Worm (Caenorhabditis elegans) whole organism, early embryonic: ENCODE measurements around the gene pag-3.

Experiments
- B0310.2 ChIP-seq: sonication (generic microtip); optimal IDR thresholded peaks from 2 replicates; lab custom pipeline; 2016; ENCODE audit warnings: mild to moderate bottlenecking, missing genetic modification characterization, missing compliant biosample characterization
- F13C5.2 ChIP-seq: sonication (generic microtip); optimal IDR thresholded peaks from 2 replicates; lab custom pipeline; 2017; ENCODE audit warnings: mild to moderate bottlenecking, missing genetic modification characterization, inconsistent platforms, missing compliant biosample characterization
- aly-1 ChIP-seq: sonication (generic microtip); optimal IDR thresholded peaks from 2 replicates; lab custom pipeline; 2016; ENCODE audit warnings: missing genetic modification characterization, missing compliant biosample characterization
- ama-1 ChIP-seq: fragments of 150-350 bp; optimal IDR thresholded peaks from 2 replicates; lab custom pipeline; 2014
- ceh-13 ChIP-seq: fragments of 200-800 bp; sonication (Bioruptor generic); optimal IDR thresholded peaks from 2 replicates; lab custom pipeline; 2018; ENCODE audit warnings: mild to moderate bottlenecking, missing genetic modification characterization, missing compliant biosample characterization
- ceh-36 ChIP-seq: sonication (generic microtip); optimal IDR thresholded peaks from 2 replicates; lab custom pipeline; 2016; ENCODE audit warnings: missing genetic modification characterization, inconsistent platforms, missing compliant biosample characterization
- ets-7 ChIP-seq: sonication (generic microtip); optimal IDR thresholded peaks from 2 replicates; lab custom pipeline; 2016; ENCODE audit warnings: missing genotype, missing genetic modification characterization, missing compliant biosample characterization
- flt-1 ChIP-seq: fragments of 200-800 bp; sonication (Bioruptor generic); IDR thresholded peaks from 2 replicates; pipeline ENCODE4 v1.3.6; 2022; ENCODE audit warnings: missing genetic modification characterization, missing compliant biosample characterization
- hmbx-1 ChIP-seq: sonication (generic microtip); optimal IDR thresholded peaks from 2 replicates; lab custom pipeline; 2016; ENCODE audit warnings: mild to moderate bottlenecking, missing genetic modification characterization, missing compliant biosample characterization
- hmg-4 ChIP-seq: fragments of 200-800 bp; sonication (Bioruptor generic); optimal IDR thresholded peaks from 2 replicates; lab custom pipeline; 2018; ENCODE audit warnings: mild to moderate bottlenecking, missing genetic modification characterization, missing compliant biosample characterization
- hnd-1 ChIP-seq: sonication (generic microtip); optimal IDR thresholded peaks from 2 replicates; lab custom pipeline; 2016; ENCODE audit warnings: missing genetic modification characterization, missing compliant biosample characterization
- pes-1 ChIP-seq: fragments of 200-800 bp; sonication (Bioruptor generic); IDR thresholded peaks from 2 replicates; pipeline ENCODE4 v1.3.6; 2022; ENCODE audit warnings: missing genetic modification reagents, missing genetic modification characterization, missing compliant biosample characterization
- scrt-1 ChIP-seq: fragments of 200-800 bp; sonication (Bioruptor generic); IDR thresholded peaks from 2 replicates; pipeline ENCODE4 v1.3.6; 2022; ENCODE audit warnings: missing genetic modification characterization, missing compliant biosample characterization
- sea-1 ChIP-seq: fragments of 200-800 bp; sonication (Bioruptor generic); conservative IDR thresholded peaks from 2 replicates; pipeline ENCODE4 v1.3.6; 2022; ENCODE audit warnings: missing genetic modification characterization, missing compliant biosample characterization
- tbx-11 ChIP-seq: fragments of 200-800 bp; sonication (Bioruptor generic); IDR thresholded peaks from 2 replicates; pipeline ENCODE4 v1.3.6; 2022; ENCODE audit warnings: missing genetic modification characterization, missing compliant biosample characterization
- tbx-37 ChIP-seq: fragments of 200-800 bp; sonication (Bioruptor generic); conservative IDR thresholded peaks from 2 replicates; pipeline ENCODE4 v1.3.6; 2022; ENCODE audit warnings: missing genetic modification reagents, missing genetic modification characterization, missing compliant biosample characterization
- tra-4 ChIP-seq: sonication (generic microtip); optimal IDR thresholded peaks from 2 replicates; lab custom pipeline; 2017; ENCODE audit warnings: missing genetic modification characterization, missing compliant biosample characterization

pag-3 gene

DNA sequence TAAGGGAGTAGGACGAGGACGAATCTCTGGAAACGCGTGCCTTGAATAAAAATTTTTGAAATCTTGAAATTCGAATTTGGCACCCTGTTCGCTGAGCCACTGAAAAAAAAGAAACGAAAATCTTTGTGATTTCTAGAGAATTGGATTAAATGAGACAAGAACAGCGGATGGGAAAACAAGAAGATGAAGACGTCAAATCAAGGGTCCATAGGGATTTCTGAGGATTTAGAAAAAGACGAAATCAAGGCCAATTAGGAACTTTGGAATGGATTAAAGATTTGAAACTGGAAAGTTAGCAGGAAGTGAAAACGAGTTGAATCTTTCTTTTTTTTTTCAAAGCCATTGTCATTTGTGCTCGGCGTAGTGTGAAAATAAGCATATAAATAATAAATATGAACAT is at the start of gene pag-3:
TSS of gene pag-3 (minus strand) at position 101 of the 400 bp plus-strand sequence.
- TF ChIP-seq ets-7 (tag; lab: Kevin White, UChicago) (no peak), hmg-4 (GFP tag; lab: Kevin White, UChicago) (no peak)

DNA sequence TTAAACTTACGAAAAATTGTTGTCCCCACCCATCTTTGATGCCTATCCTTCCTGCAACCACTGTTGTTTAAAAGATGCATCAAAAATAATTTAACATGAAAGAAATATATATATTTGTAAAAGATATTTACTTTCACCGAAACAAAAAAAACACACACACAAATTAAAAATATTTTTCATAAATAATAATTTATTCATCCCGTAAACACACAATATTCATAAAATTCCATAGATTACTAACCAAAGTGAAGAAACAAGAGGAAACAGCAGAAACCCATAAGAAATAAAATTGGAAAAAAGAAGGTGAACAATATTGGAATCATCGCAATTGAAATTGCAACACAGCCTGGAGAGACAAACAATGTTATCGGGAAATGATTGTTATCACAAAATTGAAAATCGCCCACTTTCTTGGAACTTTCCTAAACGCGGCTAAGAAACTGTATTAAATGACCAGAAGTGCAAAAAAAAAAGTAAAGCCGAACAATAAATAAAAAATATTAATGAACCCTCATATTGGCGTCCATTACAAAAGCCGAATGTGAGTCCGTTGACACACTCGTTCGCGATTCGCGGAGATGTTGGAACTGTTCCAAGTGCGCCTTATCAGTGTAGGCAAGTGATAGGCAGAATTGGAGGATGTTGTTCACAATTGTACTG is 49.6 kb upstream of the pag-3 start, which contains the start of gene slc-25A18.1:
TSS of gene slc-25A18.1 (minus strand) at position 51 of the 660 bp plus-strand sequence.
- no peak for TF ChIP-seq ama-1 (lab: Kevin White, UChicago)
- TF ChIP-seq B0310.2, result no peak
- TF ChIP-seq tbx-37 (GFP tag; lab: Robert Waterston, UW), result no peak
- no peak for TF ChIP-seq flt-1 (GFP tag; lab: Robert Waterston, UW)
- no peak for TF ChIP-seq hmg-4 (GFP tag; lab: Kevin White, UChicago)
- TF ChIP-seq scrt-1 (GFP tag; lab: Robert Waterston, UW), result no peak
- no peak for TF ChIP-seq pes-1 (GFP tag; lab: Robert Waterston, UW)
- TF ChIP-seq ceh-36 (tag; lab: Kevin White, UChicago), result no peak
- no peak for TF ChIP-seq ceh-13 (GFP tag; lab: Kevin White, UChicago)
- TF ChIP-seq ets-7 (tag; lab: Kevin White, UChicago), result no peak
- no peak for TF ChIP-seq tra-4
- no peak for TF ChIP-seq sea-1 (GFP tag; lab: Robert Waterston, UW)
- TF ChIP-seq tbx-11 (GFP tag; lab: Robert Waterston, UW), result no peak
- TF ChIP-seq hmbx-1 (tag; lab: Kevin White, UChicago), result no peak
- TF ChIP-seq F13C5.2 (tag; lab: Kevin White, UChicago), result no peak
- no peak for TF ChIP-seq aly-1 (tag; lab: Kevin White, UChicago)
- no peak for TF ChIP-seq hnd-1 (tag; lab: Kevin White, UChicago)

DNA sequence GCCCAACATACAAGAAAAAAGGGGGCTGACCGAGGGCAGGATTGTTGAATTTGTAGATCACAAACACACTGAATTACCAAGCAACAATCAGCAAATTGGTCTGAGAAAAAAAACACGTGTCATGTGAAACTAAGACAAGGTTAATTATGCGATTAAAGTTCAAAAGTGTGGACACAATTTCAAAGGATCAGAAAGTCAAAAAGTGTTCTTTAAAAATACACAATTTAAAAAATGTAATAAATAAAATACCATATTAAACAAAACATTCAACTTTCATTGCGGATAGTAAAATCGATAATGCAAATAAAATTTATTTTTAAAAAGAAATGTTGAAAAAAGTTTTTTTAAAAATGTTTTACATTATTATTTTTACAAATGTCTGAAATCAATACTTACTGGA is 44.7 kb upstream of the pag-3 start, which contains the start of gene cutl-3:
TSS of gene cutl-3 (minus strand) at position 101 of the 400 bp plus-strand sequence.
- TF ChIP-seq tbx-37 (GFP tag; lab: Robert Waterston, UW) (no peak), ets-7 (tag; lab: Kevin White, UChicago) (no peak), hmbx-1 (tag; lab: Kevin White, UChicago) (no peak), ceh-36 (tag; lab: Kevin White, UChicago) (no peak), aly-1 (tag; lab: Kevin White, UChicago) (no peak), tbx-11 (GFP tag; lab: Robert Waterston, UW) (no peak)

DNA sequence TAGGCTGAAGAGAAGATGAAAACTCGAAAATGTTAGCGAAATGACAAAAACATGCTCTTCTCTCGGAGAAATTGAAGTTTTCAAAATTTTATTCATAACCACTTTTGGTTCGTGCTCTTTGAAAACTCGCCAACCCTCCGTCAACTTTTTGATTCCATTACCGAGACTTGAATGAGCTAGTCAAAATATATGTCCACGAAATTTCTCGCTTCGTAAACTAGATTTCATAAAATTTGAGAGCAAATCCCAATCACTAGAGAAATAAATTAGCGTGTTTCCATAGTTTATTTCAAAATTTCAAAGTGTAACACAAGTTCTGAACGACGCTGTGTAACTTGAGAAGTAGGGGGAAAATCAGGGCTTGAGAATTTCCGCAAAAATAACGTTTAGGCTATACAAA is 39.3 kb upstream of the pag-3 start:
- TF ChIP-seq scrt-1 (GFP tag; lab: Robert Waterston, UW) (no peak), sea-1 (GFP tag; lab: Robert Waterston, UW) (no peak), aly-1 (tag; lab: Kevin White, UChicago) (no peak)

DNA sequence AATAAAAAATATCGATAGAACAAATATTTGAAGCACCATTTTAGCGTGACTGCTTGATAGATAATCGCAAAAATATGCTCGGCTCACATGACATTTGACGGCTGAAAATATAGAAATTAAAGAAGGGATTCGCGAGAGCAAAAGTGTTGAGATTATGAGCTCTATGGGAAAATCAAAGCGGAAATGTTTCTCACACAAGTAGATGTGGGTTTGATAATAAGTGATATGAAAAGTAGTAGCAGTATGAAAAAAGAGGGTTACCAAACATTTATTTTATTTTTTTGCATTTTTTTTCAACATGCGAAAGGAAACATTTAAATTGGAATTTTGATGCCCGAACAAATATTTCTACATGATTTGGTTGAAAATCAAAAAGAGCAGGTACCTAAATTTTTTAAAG is 36.8 kb upstream of the pag-3 start, which contains the start of gene iglr-1:
TSS of gene iglr-1 (minus strand) at position 101 of the 400 bp plus-strand sequence.
- no peak for TF ChIP-seq ceh-13 (GFP tag; lab: Kevin White, UChicago)
- TF ChIP-seq flt-1 (GFP tag; lab: Robert Waterston, UW), result no peak
- no peak for TF ChIP-seq ceh-36 (tag; lab: Kevin White, UChicago)
- TF ChIP-seq aly-1 (tag; lab: Kevin White, UChicago), result no peak
- no peak for TF ChIP-seq tbx-11 (GFP tag; lab: Robert Waterston, UW)
- TF ChIP-seq hmg-4 (GFP tag; lab: Kevin White, UChicago), result no peak
- no peak for TF ChIP-seq ama-1 (lab: Kevin White, UChicago)
- TF ChIP-seq hmbx-1 (tag; lab: Kevin White, UChicago), result no peak

DNA sequence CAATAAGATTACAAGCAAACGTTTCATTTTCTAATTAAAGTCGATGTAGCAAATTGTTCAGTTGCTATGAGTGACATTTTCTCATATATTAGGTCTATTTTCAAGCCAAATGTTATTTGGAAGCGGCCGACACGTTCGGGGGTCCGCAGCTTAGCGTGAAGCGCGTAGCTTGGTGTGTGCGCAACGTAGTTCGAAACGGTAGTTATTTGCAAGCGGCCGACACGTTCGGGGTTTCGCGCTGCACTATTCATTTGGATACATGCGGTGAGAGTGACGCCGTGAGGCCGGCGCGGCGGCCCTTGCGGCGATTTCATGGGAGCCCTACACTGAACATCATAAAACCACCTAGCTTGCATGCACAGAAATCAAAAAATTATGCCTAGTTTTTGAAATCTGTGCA is 33.7 kb upstream of the pag-3 start:
- TF ChIP-seq hmbx-1 (tag; lab: Kevin White, UChicago), result no peak
- TF ChIP-seq sea-1 (GFP tag; lab: Robert Waterston, UW), result no peak
- TF ChIP-seq scrt-1 (GFP tag; lab: Robert Waterston, UW), result no peak
- no peak for TF ChIP-seq F13C5.2 (tag; lab: Kevin White, UChicago)
- TF ChIP-seq flt-1 (GFP tag; lab: Robert Waterston, UW), result no peak

DNA sequence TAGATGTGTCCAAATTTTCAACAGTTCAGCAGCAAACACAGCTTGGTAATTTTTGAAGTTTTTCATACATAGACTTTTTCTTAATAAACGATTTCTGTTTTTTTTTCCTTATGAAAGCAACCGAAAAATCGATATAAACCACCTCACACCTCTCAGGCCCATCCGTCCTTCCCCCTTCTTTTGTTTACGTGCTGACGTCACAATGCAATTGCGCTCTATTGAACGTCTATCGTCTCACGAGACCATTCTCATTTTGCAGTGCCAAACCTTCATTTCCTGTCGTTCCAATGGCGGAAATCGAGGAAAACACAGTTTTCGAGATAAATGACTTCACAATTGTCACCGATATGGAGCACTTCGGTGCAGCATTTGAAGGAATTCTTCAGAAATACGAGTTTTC is 28.8 kb upstream of the pag-3 start, which contains the start of gene rbg-1:
TSS of gene rbg-1 (plus strand) at position 260 of the 400 bp plus-strand sequence.
- TF ChIP-seq tbx-37 (GFP tag; lab: Robert Waterston, UW), result no peak
- TF ChIP-seq hmbx-1 (tag; lab: Kevin White, UChicago), result no peak
- no peak for TF ChIP-seq hmg-4 (GFP tag; lab: Kevin White, UChicago)
- TF ChIP-seq hnd-1 (tag; lab: Kevin White, UChicago), result no peak
- no peak for TF ChIP-seq aly-1 (tag; lab: Kevin White, UChicago)
- TF ChIP-seq B0310.2, result no peak
- no peak for TF ChIP-seq scrt-1 (GFP tag; lab: Robert Waterston, UW)
- no peak for TF ChIP-seq F13C5.2 (tag; lab: Kevin White, UChicago)
- TF ChIP-seq flt-1 (GFP tag; lab: Robert Waterston, UW), result no peak
- TF ChIP-seq ceh-36 (tag; lab: Kevin White, UChicago), result no peak
- no peak for TF ChIP-seq ceh-13 (GFP tag; lab: Kevin White, UChicago)
- no peak for TF ChIP-seq sea-1 (GFP tag; lab: Robert Waterston, UW)
- TF ChIP-seq pes-1 (GFP tag; lab: Robert Waterston, UW), result no peak

DNA sequence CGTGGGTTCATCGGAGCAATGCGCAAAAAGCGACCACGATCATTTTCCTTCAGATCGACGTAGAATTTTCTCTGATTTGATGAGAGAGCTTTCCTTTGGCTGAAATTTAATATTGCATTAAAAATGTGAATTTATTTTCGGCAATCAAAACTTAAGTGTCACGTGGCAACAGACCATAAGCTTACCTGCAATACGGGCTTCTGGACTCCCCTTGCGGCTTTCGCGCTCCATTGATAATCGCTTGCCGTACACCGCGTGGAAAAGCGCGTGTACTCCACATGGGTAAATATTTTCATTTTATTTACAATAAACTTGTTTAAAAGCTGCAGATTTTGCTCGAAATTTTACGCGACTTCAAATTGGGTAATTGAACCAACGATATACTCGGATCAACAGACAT is 28.1 kb upstream of the pag-3 start, which contains the start of gene plp-2:
TSS of gene plp-2 (minus strand) at position 280 of the 400 bp plus-strand sequence.
- TF ChIP-seq tbx-11 (GFP tag; lab: Robert Waterston, UW), result no peak
- TF ChIP-seq ceh-13 (GFP tag; lab: Kevin White, UChicago), result no peak
- no peak for TF ChIP-seq ama-1 (lab: Kevin White, UChicago)
